Worm (Caenorhabditis elegans) whole organism, young adult: ENCODE results near the gene tkr-1.

ENCODE experiments used
- K12H6.12 ChIP-seq: fragments of 200-800 bp; sonication (Bioruptor generic); optimal IDR thresholded peaks from 2 replicates; lab custom pipeline; 2018; ENCODE audit warnings: mild to moderate bottlenecking, missing genetic modification characterization, missing compliant biosample characterization
- Y56A3A.18 ChIP-seq: fragments of 200-800 bp; sonication (Bioruptor generic); IDR thresholded peaks from 2 replicates; pipeline ENCODE4 v1.3.6; 2022; ENCODE audit warnings: missing genetic modification reagents, missing genetic modification characterization, missing compliant biosample characterization
- ama-1 ChIP-seq, 3 experiments: fragments of 150-350 bp in 1 of 3; sonication (generic microtip) in 2 of 3; optimal IDR thresholded peaks; 2 replicates each; lab custom pipeline; 2014 to 2018; ENCODE audit warnings: missing biosample characterization in 2 of 3, missing genetic modification characterization in 2 of 3, missing genetic modification reagents in 2 of 3
- athp-1 ChIP-seq: sonication (generic microtip); optimal IDR thresholded peaks from 2 replicates; lab custom pipeline; 2017; ENCODE audit warnings: mild to moderate bottlenecking, missing genetic modification characterization, missing compliant biosample characterization
- attf-3 ChIP-seq: fragments of 200-800 bp; sonication (Bioruptor generic); conservative IDR thresholded peaks from 2 replicates; pipeline ENCODE4 v1.3.6; 2022; ENCODE audit warnings: missing genetic modification reagents, missing genetic modification characterization, missing compliant biosample characterization
- bed-2 ChIP-seq: fragments of 200-800 bp; sonication (Bioruptor generic); IDR thresholded peaks from 2 replicates; pipeline ENCODE4 v1.3.6; 2022; ENCODE audit warnings: missing genetic modification reagents, missing genetic modification characterization, missing compliant biosample characterization
- ceh-27 ChIP-seq: fragments of 200-800 bp; sonication (Bioruptor generic); optimal IDR thresholded peaks from 2 replicates; lab custom pipeline; 2018; ENCODE audit warnings: mild to moderate bottlenecking, missing genetic modification characterization, moderate library complexity, missing compliant biosample characterization
- dpl-1 ChIP-seq: fragments of 150-350 bp; optimal IDR thresholded peaks from 2 replicates; lab custom pipeline; 2014; ENCODE audit warnings: missing biosample characterization, missing genetic modification reagents, missing genetic modification characterization
- ets-4 ChIP-seq: fragments of 200-800 bp; sonication (Bioruptor generic); optimal IDR thresholded peaks from 2 replicates; lab custom pipeline; 2018; ENCODE audit warnings: mild to moderate bottlenecking, missing genetic modification characterization, missing compliant biosample characterization
- lsy-27 ChIP-seq: sonication (generic microtip); optimal IDR thresholded peaks from 2 replicates; lab custom pipeline; 2017; ENCODE audit warnings: missing genetic modification characterization, mild to moderate bottlenecking, missing compliant biosample characterization, antibody characterized with exemption, missing genotype, borderline replicate concordance; ENCODE audit not compliant: insufficient read depth
- rec-8 ChIP-seq, 2 experiments: sonication (generic microtip); optimal IDR thresholded peaks; 2 replicates each; lab custom pipeline; 2016; ENCODE audit warnings: mild to moderate bottlenecking in 2 of 2, missing genetic modification characterization in 2 of 2, missing genetic modification reagents in 2 of 2, missing genotype in 2 of 2, missing biosample characterization in 1 of 2, missing compliant biosample characterization in 1 of 2, moderate library complexity in 1 of 2
- unc-130 ChIP-seq: sonication (generic microtip); optimal IDR thresholded peaks from 2 replicates; lab custom pipeline; 2016; ENCODE audit warnings: missing genetic modification reagents, missing genetic modification characterization, missing compliant biosample characterization
- zfh-2 ChIP-seq: fragments of 200-800 bp; sonication (Bioruptor generic); conservative IDR thresholded peaks from 2 replicates; pipeline ENCODE4 v1.3.6; 2022; ENCODE audit warnings: missing genetic modification reagents, missing genetic modification characterization, missing compliant biosample characterization

DNA sequence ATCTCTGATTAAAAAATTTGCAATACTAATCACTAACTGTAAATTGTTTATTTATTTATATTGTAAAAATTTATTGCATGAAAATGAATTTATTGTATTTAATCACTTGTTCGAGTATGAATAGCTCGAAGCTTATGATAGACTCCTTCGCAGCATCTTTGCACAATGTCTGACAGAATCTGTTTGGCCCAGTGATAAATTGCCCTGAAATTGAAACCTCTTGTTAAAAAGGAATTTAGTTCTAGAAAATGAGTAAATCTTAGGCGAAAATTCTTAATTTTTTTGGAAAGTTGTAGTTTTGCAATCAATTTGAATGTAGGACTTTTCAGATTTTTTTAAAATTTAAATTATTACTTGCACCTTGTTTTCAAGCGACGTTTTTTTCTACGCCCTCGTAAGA lies 51.4 kb downstream of the tkr-1 start:
- TF ChIP-seq lsy-27 = no peak
- 0 out of 2 replicates have a peak, but pooled peaks have one; percentile 19 for TF ChIP-seq Y56A3A.18 (GFP tag; lab: Robert Waterston, UW)
- no peak for TF ChIP-seq K12H6.12 (tag; lab: Kevin White, UChicago)
- TF ChIP-seq ama-1 (optimal IDR thresholded peaks at IDR 0.05; lab: Kevin White, UChicago) = no peak
- TF ChIP-seq ama-1 (GFP tag; optimal IDR thresholded peaks at IDR 0.05; lab: Kevin White, UChicago) = no peak
- no peak for TF ChIP-seq ceh-27
- no peak for TF ChIP-seq bed-2 (GFP tag; lab: Robert Waterston, UW)
- no peak for TF ChIP-seq dpl-1 (GFP tag; lab: Kevin White, UChicago)
- no peak for TF ChIP-seq athp-1 (tag; lab: Kevin White, UChicago)
- peak; percentile 19 for TF ChIP-seq unc-130 (GFP tag; lab: Kevin White, UChicago)
- no peak for TF ChIP-seq attf-3 (GFP tag; lab: Robert Waterston, UW)
- TF ChIP-seq ets-4 (GFP tag; lab: Kevin White, UChicago) = no peak
- no peak for TF ChIP-seq rec-8 (tag; optimal IDR thresholded peaks at IDR 0.05; lab: Kevin White, UChicago)
- no peak for TF ChIP-seq zfh-2
